Worm (Caenorhabditis elegans) whole organism, L4 larva: ENCODE data around the gene tsp-3.
A peak's percentile ranks its signal among the peaks of the same experiment; 100 is the strongest.
"Not testable (repeated sequence)": the region's sequence is repeated elsewhere in the genome, so short reads cannot be mapped to it uniquely, and the experiment has no call there.

Experiments used
- D1046.2 ChIP-seq: fragments of 200-800 bp; sonication (Bioruptor generic); IDR thresholded peaks from 2 replicates; pipeline ENCODE4 v1.3.6; 2022; ENCODE audit warnings: missing genetic modification characterization, missing compliant biosample characterization
- T20F7.1 ChIP-seq: fragments of 200-800 bp; sonication (Bioruptor generic); optimal IDR thresholded peaks from 2 replicates; lab custom pipeline; 2018; ENCODE audit warnings: mild to moderate bottlenecking, missing genetic modification characterization, missing compliant biosample characterization
- Y105C5A.15 ChIP-seq: fragments of 200-800 bp; sonication (Bioruptor generic); IDR thresholded peaks from 2 replicates; pipeline ENCODE4 v1.3.6; 2022; ENCODE audit warnings: missing genetic modification characterization, missing compliant biosample characterization
- Y48G9A.11 ChIP-seq: fragments of 200-800 bp; sonication (Bioruptor generic); IDR thresholded peaks from 2 replicates; pipeline ENCODE4 v1.3.6; 2022; ENCODE audit warnings: missing genetic modification reagents, missing genetic modification characterization, missing compliant biosample characterization
- Y75B8A.6 ChIP-seq: fragments of 200-800 bp; sonication (Bioruptor generic); IDR thresholded peaks from 2 replicates; pipeline ENCODE4 v1.3.6; 2022; ENCODE audit warnings: missing genetic modification reagents, missing genetic modification characterization, missing compliant biosample characterization
- ZK337.2 ChIP-seq: fragments of 200-800 bp; sonication (Bioruptor generic); IDR thresholded peaks from 2 replicates; pipeline ENCODE4 v1.3.6; 2022; ENCODE audit warnings: missing genetic modification reagents, missing genetic modification characterization, missing compliant biosample characterization
- ZK546.5 ChIP-seq, 2 experiments: sonication (generic microtip); optimal IDR thresholded peaks; 2 replicates each; lab custom pipeline; 2017; ENCODE audit warnings: missing biosample characterization in 2 of 2, missing genetic modification characterization in 2 of 2
- ama-1 ChIP-seq: fragments of 150-350 bp; optimal IDR thresholded peaks from 2 replicates; lab custom pipeline; 2014; ENCODE audit warnings: inconsistent platforms, mixed read lengths
- arid-1 ChIP-seq: fragments of 200-800 bp; sonication (Bioruptor generic); conservative IDR thresholded peaks from 2 replicates; pipeline ENCODE4 v1.3.6; 2022; ENCODE audit warnings: missing genetic modification reagents, missing genetic modification characterization, missing compliant biosample characterization
- attf-4 ChIP-seq: sonication (generic microtip); optimal IDR thresholded peaks from 3 replicates; lab custom pipeline; 2017; ENCODE audit warnings: missing biosample characterization, missing genetic modification characterization
- ceh-20 ChIP-seq: fragments of 200-800 bp; sonication (Bioruptor generic); IDR thresholded peaks from 2 replicates; pipeline ENCODE4 v1.3.6; 2022; ENCODE audit warnings: missing genetic modification reagents, missing genetic modification characterization, missing compliant biosample characterization
- ceh-28 ChIP-seq: fragments of 150-350 bp; optimal IDR thresholded peaks from 2 replicates; lab custom pipeline; 2014; ENCODE audit warnings: missing biosample characterization, missing genetic modification reagents, missing genetic modification characterization
- ces-1 ChIP-seq: fragments of 150-350 bp; sonication (generic microtip); optimal IDR thresholded peaks from 4 replicates; lab custom pipeline; 2014; ENCODE audit warnings: missing biosample characterization, missing genetic modification reagents, missing genetic modification characterization
- daf-16 ChIP-seq, 3 experiments: sonication (generic microtip); optimal IDR thresholded peaks; 2 replicates each; lab custom pipeline; 2016 to 2017; ENCODE audit warnings: missing genetic modification characterization in 3 of 3, missing genetic modification reagents in 3 of 3, mild to moderate bottlenecking in 2 of 3, missing compliant biosample characterization in 2 of 3, missing biosample characterization in 1 of 3, moderate library complexity in 1 of 3
- daf-8 ChIP-seq: fragments of 200-800 bp; sonication (Bioruptor generic); IDR thresholded peaks from 2 replicates; pipeline ENCODE4 v1.3.6; 2022; ENCODE audit warnings: missing genetic modification characterization, missing compliant biosample characterization
- dmd-8 ChIP-seq: fragments of 200-800 bp; sonication (Bioruptor generic); IDR thresholded peaks from 2 replicates; pipeline ENCODE4 v1.3.6; 2022; ENCODE audit warnings: missing genetic modification characterization, missing compliant biosample characterization
- dpl-1 ChIP-seq: fragments of 150-350 bp; optimal IDR thresholded peaks from 2 replicates; lab custom pipeline; 2014; ENCODE audit warnings: missing biosample characterization, missing genetic modification reagents, missing genetic modification characterization
- duxl-1 ChIP-seq: sonication (generic microtip); optimal IDR thresholded peaks from 2 replicates; lab custom pipeline; 2016; ENCODE audit warnings: mild to moderate bottlenecking, missing genetic modification characterization, moderate library complexity, missing compliant biosample characterization; ENCODE audit not compliant: poor library complexity
- dve-1 ChIP-seq: sonication (generic microtip); optimal IDR thresholded peaks from 2 replicates; lab custom pipeline; 2017; ENCODE audit warnings: antibody characterized with exemption, mild to moderate bottlenecking, missing genetic modification characterization, missing compliant biosample characterization; ENCODE audit not compliant: insufficient read depth
- fos-1 ChIP-seq: fragments of 150-350 bp; optimal IDR thresholded peaks from 2 replicates; lab custom pipeline; 2014; ENCODE audit warnings: missing biosample characterization, missing genetic modification characterization
- hlh-30 ChIP-seq: sonication (generic microtip); optimal IDR thresholded peaks from 2 replicates; lab custom pipeline; 2017; ENCODE audit warnings: antibody characterized with exemption, mild to moderate bottlenecking, missing genetic modification characterization, missing compliant biosample characterization; ENCODE audit not compliant: insufficient read depth
- hmg-1.1 ChIP-seq: fragments of 200-800 bp; sonication (Bioruptor generic); IDR thresholded peaks from 2 replicates; pipeline ENCODE4 v1.3.6; 2022; ENCODE audit warnings: missing genetic modification reagents, missing genetic modification characterization, missing compliant biosample characterization
- lin-1 ChIP-seq: fragments of 200-800 bp; sonication (Bioruptor generic); IDR thresholded peaks from 2 replicates; pipeline ENCODE4 v1.3.6; 2022; ENCODE audit warnings: missing genetic modification reagents, missing genetic modification characterization, missing compliant biosample characterization
- lin-13 ChIP-seq: fragments of 150-350 bp; optimal IDR thresholded peaks from 2 replicates; lab custom pipeline; 2014; ENCODE audit warnings: missing biosample characterization, missing genetic modification reagents, missing genetic modification characterization
- lsy-2 ChIP-seq, 2 experiments: fragments of 150-350 bp in 1 of 2; sonication (generic microtip) in 1 of 2; optimal IDR thresholded peaks; 2 replicates each; lab custom pipeline; 2014 to 2017; ENCODE audit warnings: missing biosample characterization in 2 of 2, missing genetic modification characterization in 2 of 2
- madf-5 ChIP-seq, 2 experiments: fragments of 200-800 bp; sonication (Bioruptor generic); IDR thresholded peaks; 2 replicates each; pipeline ENCODE4 v1.3.6; 2022; ENCODE audit warnings: missing compliant biosample characterization in 2 of 2, missing genetic modification characterization in 2 of 2
- mdl-1 ChIP-seq, 2 experiments: fragments of 150-350 bp in 1 of 2; sonication (generic microtip) in 1 of 2; optimal IDR thresholded peaks; 2 replicates each; lab custom pipeline; 2014 to 2017; ENCODE audit warnings: missing biosample characterization in 2 of 2, missing genetic modification characterization in 2 of 2
- mes-2 ChIP-seq: sonication (generic microtip); optimal IDR thresholded peaks from 2 replicates; lab custom pipeline; 2016; ENCODE audit warnings: missing genotype, mild to moderate bottlenecking, missing genetic modification characterization, missing compliant biosample characterization; ENCODE audit not compliant: poor library complexity, severe bottlenecking
- mxl-3 ChIP-seq: fragments of 200-800 bp; sonication (Bioruptor generic); optimal IDR thresholded peaks from 2 replicates; lab custom pipeline; 2018; ENCODE audit warnings: mild to moderate bottlenecking, missing genetic modification characterization, missing compliant biosample characterization
- nhr-11 ChIP-seq: fragments of 150-350 bp; optimal IDR thresholded peaks from 2 replicates; lab custom pipeline; 2014; ENCODE audit warnings: missing biosample characterization, missing genetic modification characterization
- nhr-237 ChIP-seq: sonication (generic microtip); optimal IDR thresholded peaks from 2 replicates; lab custom pipeline; 2017; ENCODE audit warnings: missing biosample characterization, missing genetic modification characterization
- nhr-28 ChIP-seq: fragments of 150-350 bp; optimal IDR thresholded peaks from 2 replicates; lab custom pipeline; 2014; ENCODE audit warnings: missing biosample characterization, missing genetic modification characterization
- nhr-77 ChIP-seq: fragments of 150-350 bp; optimal IDR thresholded peaks from 2 replicates; lab custom pipeline; 2014; ENCODE audit warnings: missing biosample characterization, missing genetic modification characterization
- pha-4 ChIP-seq, 2 experiments: fragments of 150-350 bp in 1 of 2; fragments of 200-800 bp in 1 of 2; sonication (Bioruptor generic) in 1 of 2; IDR thresholded peaks in 1 of 2; optimal IDR thresholded peaks in 1 of 2; 2 replicates each; pipeline versions ENCODE4 v1.3.6 to Lab custom; 2014 to 2022; ENCODE audit warnings: missing genetic modification characterization in 2 of 2, missing genetic modification reagents in 2 of 2, missing biosample characterization in 1 of 2, missing compliant biosample characterization in 1 of 2
- php-3 ChIP-seq: fragments of 200-800 bp; sonication (Bioruptor generic); IDR thresholded peaks from 2 replicates; pipeline ENCODE4 v1.3.6; 2022; ENCODE audit warnings: missing genetic modification reagents, missing genetic modification characterization, missing compliant biosample characterization
- sdz-12 ChIP-seq: fragments of 200-800 bp; sonication (Bioruptor generic); optimal IDR thresholded peaks from 2 replicates; lab custom pipeline; 2018; ENCODE audit warnings: mild to moderate bottlenecking, missing genetic modification characterization, missing compliant biosample characterization
- spr-1 ChIP-seq: sonication (generic microtip); optimal IDR thresholded peaks from 2 replicates; lab custom pipeline; 2016; ENCODE audit warnings: mild to moderate bottlenecking, missing genetic modification characterization, missing compliant biosample characterization
- unc-39 ChIP-seq: sonication (generic microtip); optimal IDR thresholded peaks from 2 replicates; lab custom pipeline; 2017; ENCODE audit warnings: missing biosample characterization, missing genetic modification characterization
- vab-7 ChIP-seq: fragments of 200-800 bp; sonication (Bioruptor generic); IDR thresholded peaks from 2 replicates; pipeline ENCODE4 v1.3.6; 2022; ENCODE audit warnings: missing genetic modification reagents, missing genetic modification characterization, missing compliant biosample characterization
- zfp-2 ChIP-seq: sonication (generic microtip); optimal IDR thresholded peaks from 2 replicates; lab custom pipeline; 2016; ENCODE audit warnings: mild to moderate bottlenecking, missing genetic modification characterization, missing compliant biosample characterization
- zfp-3 ChIP-seq: fragments of 200-800 bp; sonication (Bioruptor generic); conservative IDR thresholded peaks from 2 replicates; pipeline ENCODE4 v1.3.6; 2022; ENCODE audit warnings: missing genetic modification reagents, missing genetic modification characterization, missing compliant biosample characterization
- zip-2 ChIP-seq: fragments of 150-350 bp; optimal IDR thresholded peaks from 2 replicates; lab custom pipeline; 2014; ENCODE audit warnings: missing biosample characterization, missing genetic modification characterization

tsp-3 gene

ce11 chrIII:13245281-13245680, 32.8 kb downstream of the tsp-3 start, which contains the start of gene Y43F4A.4:
TSS of gene Y43F4A.4 (plus strand) at chrIII:13245581.
- not testable (repeated sequence) for TF ChIP-seq spr-1; arid-1 (GFP tag; lab: Robert Waterston, UW); nhr-237 (tag; lab: Kevin White, UChicago)

DNA sequence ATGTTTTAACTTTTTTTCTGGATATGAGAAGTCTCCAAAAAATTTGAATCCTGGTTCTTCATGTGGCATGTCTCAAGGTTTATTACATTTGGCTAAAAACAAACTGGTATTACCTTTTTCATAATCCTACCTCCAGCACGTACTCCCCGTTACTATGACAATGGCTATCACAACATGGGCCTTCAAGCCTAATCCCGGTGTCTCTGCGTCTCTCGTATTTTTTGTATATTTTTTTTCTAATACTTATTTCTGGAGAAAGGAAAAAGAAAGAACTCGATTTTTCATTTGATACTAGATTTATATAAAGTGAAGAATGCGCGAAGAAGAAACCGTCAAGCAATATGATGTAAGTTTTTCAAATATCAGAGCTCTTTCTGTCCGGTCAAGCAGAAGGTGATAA, 33.8 kb downstream of the tsp-3 start, which contains the start of gene anoh-1:
Gene anoh-1, plus strand, starts transcription at position 301 of the 400 bp plus-strand sequence.
- TF ChIP-seq unc-39 (no peak), zfp-2 (tag; lab: Kevin White, UChicago) (no peak), vab-7 (GFP tag; lab: Robert Waterston, UW) (no peak), mxl-3 (GFP tag; lab: Kevin White, UChicago) (no peak)

ce11 chrIII:13254178-13254725, 41.8 kb downstream of the tsp-3 start, which contains the start of gene F56A8.9:
TSS of gene F56A8.9 (plus strand) at chrIII:13254675.
- TF ChIP-seq ZK337.2 (GFP tag; lab: Robert Waterston, UW): no peak
- no peak for TF ChIP-seq daf-16 (GFP tag; optimal IDR thresholded peaks at IDR 0.05; lab: Kevin White, UChicago)
- TF ChIP-seq daf-16 (tag; optimal IDR thresholded peaks at IDR 0.05; lab: Kevin White, UChicago): peak; percentile 66

DNA sequence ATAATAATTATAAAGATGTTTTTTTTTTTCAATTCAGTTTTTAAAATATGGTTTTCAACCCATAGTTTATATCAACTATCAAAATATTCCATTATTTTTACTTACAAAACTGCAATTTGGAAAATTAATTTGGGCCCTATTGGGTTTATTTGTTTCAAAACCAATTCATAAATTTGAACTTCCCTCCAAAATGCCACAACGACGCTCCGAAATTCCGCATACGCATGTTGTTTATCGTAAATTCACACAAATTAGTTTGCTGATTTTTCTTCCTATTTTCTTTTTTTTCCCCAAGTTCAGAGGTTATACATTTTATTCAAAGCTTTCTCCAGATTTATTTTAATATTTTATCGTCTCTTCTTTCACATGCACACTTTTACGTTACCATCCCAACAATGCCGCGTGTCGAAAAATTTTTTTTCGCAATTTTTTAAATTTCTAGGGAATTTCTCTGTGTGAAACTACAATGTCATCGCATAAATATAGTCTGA, 44.0 kb downstream of the tsp-3 start, which contains the start of gene F56A8.3:
Gene F56A8.3, plus strand, starts transcription at position 441 of the 491 bp plus-strand sequence.
- TF ChIP-seq Y75B8A.6 (GFP tag; lab: Robert Waterston, UW) (no peak), daf-8 (GFP tag; lab: Robert Waterston, UW) (no peak), nhr-77 (tag; lab: Kevin White, UChicago) (peak; percentile 9), sdz-12 (GFP tag; lab: Kevin White, UChicago) (no peak), dve-1 (tag; lab: Kevin White, UChicago) (peak; percentile 75), T20F7.1 (GFP tag; lab: Kevin White, UChicago) (peak; percentile 99), madf-5 (GFP tag; IDR thresholded peaks at IDR 0.05; lab: Robert Waterston, UW) (no peak), hlh-30 (peak; percentile 53), daf-16 (GFP tag; optimal IDR thresholded peaks at IDR 0.05; lab: Kevin White, UChicago) (no peak), daf-16 (tag; optimal IDR thresholded peaks at IDR 0.05; lab: Kevin White, UChicago) (peak; percentile 21), attf-4 (tag; lab: Kevin White, UChicago) (no peak), mdl-1 (tag; optimal IDR thresholded peaks at IDR 0.05; lab: Kevin White, UChicago) (no peak), ceh-20 (GFP tag; lab: Robert Waterston, UW) (no peak), php-3 (GFP tag; lab: Robert Waterston, UW) (no peak), dpl-1 (GFP tag; lab: Kevin White, UChicago) (peak; percentile 98), spr-1 (no peak), Y105C5A.15 (GFP tag; lab: Robert Waterston, UW) (no peak), Y48G9A.11 (GFP tag; lab: Robert Waterston, UW) (peak; percentile 99), nhr-28 (tag; lab: Kevin White, UChicago) (peak; percentile 38), duxl-1 (tag; lab: Kevin White, UChicago) (no peak), zip-2 (no peak), lin-13 (peak; percentile 43), mes-2 (peak; percentile 85), nhr-11 (tag; lab: Kevin White, UChicago) (no peak), fos-1 (tag; lab: Kevin White, UChicago) (no peak), ces-1 (no peak), lin-1 (GFP tag; lab: Robert Waterston, UW) (no peak), pha-4 (GFP tag; IDR thresholded peaks at IDR 0.05; lab: Robert Waterston, UW) (peak; percentile 8; the same call in 1 of the 2 replicates), pha-4 (tag; optimal IDR thresholded peaks at IDR 0.05; lab: Kevin White, UChicago) (no peak), ZK546.5 (tag; optimal IDR thresholded peaks at IDR 0.05; lab: Kevin White, UChicago) (no peak), hmg-1.1 (GFP tag; lab: Robert Waterston, UW) (peak; percentile 45), dmd-8 (no peak), zfp-3 (GFP tag; lab: Robert Waterston, UW) (0 out of 2 replicates have a peak, but pooled peaks have one; percentile 10), ama-1 (lab: Kevin White, UChicago) (no peak), ceh-28 (tag; lab: Kevin White, UChicago) (no peak), D1046.2 (GFP tag; lab: Robert Waterston, UW) (no peak), lsy-2 (tag; optimal IDR thresholded peaks at IDR 0.05; lab: Kevin White, UChicago) (peak; percentile 37 to 86)
